Worm (Caenorhabditis elegans) whole organism, L1 larva: ENCODE data around the gene EEED8.13.

Source experiments
- C16A3.4 ChIP-seq: fragments of 150-350 bp; optimal IDR thresholded peaks from 2 replicates; lab custom pipeline; 2014; ENCODE audit warnings: missing biosample characterization, missing genetic modification characterization
- F16B12.6 ChIP-seq: fragments of 150-350 bp; optimal IDR thresholded peaks from 2 replicates; lab custom pipeline; 2014; ENCODE audit warnings: missing biosample characterization, missing genetic modification characterization
- Y116A8C.19 ChIP-seq: sonication (generic microtip); optimal IDR thresholded peaks from 2 replicates; lab custom pipeline; 2016; ENCODE audit warnings: missing compliant biosample characterization, missing genetic modification characterization, borderline replicate concordance
- aha-1 ChIP-seq: fragments of 150-350 bp; optimal IDR thresholded peaks from 2 replicates; lab custom pipeline; 2014; ENCODE audit warnings: missing biosample characterization, missing genetic modification characterization
- aly-2 ChIP-seq: fragments of 150-350 bp; optimal IDR thresholded peaks from 2 replicates; lab custom pipeline; 2014; ENCODE audit warnings: missing biosample characterization, missing genetic modification characterization
- ama-1 ChIP-seq: fragments of 150-350 bp; optimal IDR thresholded peaks from 2 replicates; lab custom pipeline; 2014
- blmp-1 ChIP-seq: fragments of 150-350 bp; optimal IDR thresholded peaks from 2 replicates; lab custom pipeline; 2014; ENCODE audit warnings: missing biosample characterization, missing genetic modification characterization
- ceh-63 ChIP-seq: fragments of 200-800 bp; sonication (Bioruptor generic); optimal IDR thresholded peaks from 2 replicates; lab custom pipeline; 2018; ENCODE audit warnings: mild to moderate bottlenecking, missing genetic modification characterization, missing compliant biosample characterization
- ceh-82 ChIP-seq, 3 experiments: fragments of 150-350 bp in 1 of 3; sonication (generic microtip) in 2 of 3; optimal IDR thresholded peaks; 2 replicates each; lab custom pipeline; 2014 to 2017; ENCODE audit warnings: missing biosample characterization in 3 of 3, missing genetic modification characterization in 3 of 3
- ceh-88 ChIP-seq: fragments of 200-800 bp; sonication (Bioruptor generic); IDR thresholded peaks from 2 replicates; pipeline ENCODE4 v1.3.6; 2022; ENCODE audit warnings: missing genetic modification characterization, missing compliant biosample characterization
- dpl-1 ChIP-seq, 3 experiments: fragments of 150-350 bp in 2 of 3; sonication (generic microtip) in 1 of 3; optimal IDR thresholded peaks; 2 replicates each; lab custom pipeline; 2014 to 2017; ENCODE audit warnings: missing biosample characterization in 3 of 3, missing genetic modification characterization in 3 of 3, missing genetic modification reagents in 3 of 3
- efl-1 ChIP-seq, 4 experiments: fragments of 150-350 bp; optimal IDR thresholded peaks in 3 of 4; peaks in 1 of 4; 1 replicate in 1 of 4; 2 replicates in 3 of 4; lab custom pipeline; 2014; ENCODE audit warnings: missing biosample characterization in 2 of 4, missing genetic modification characterization in 2 of 4, missing genetic modification reagents in 2 of 4
- efl-3 ChIP-seq: fragments of 200-800 bp; sonication (Bioruptor generic); optimal IDR thresholded peaks from 2 replicates; lab custom pipeline; 2018; ENCODE audit warnings: mild to moderate bottlenecking, missing genetic modification characterization, missing compliant biosample characterization
- egl-27 ChIP-seq, 2 experiments: fragments of 150-350 bp in 1 of 2; sonication (generic microtip); optimal IDR thresholded peaks; 3 replicates each; lab custom pipeline; 2017 to 2018; ENCODE audit warnings: missing biosample characterization in 2 of 2, missing genetic modification characterization in 2 of 2, missing genetic modification reagents in 2 of 2
- elt-2 ChIP-seq: sonication (generic microtip); optimal IDR thresholded peaks from 2 replicates; lab custom pipeline; 2016; ENCODE audit warnings: missing genetic modification characterization, mild to moderate bottlenecking, inconsistent platforms, missing compliant biosample characterization, missing genetic modification reagents
- fkh-10 ChIP-seq: sonication (generic microtip); optimal IDR thresholded peaks from 2 replicates; lab custom pipeline; 2017; ENCODE audit warnings: missing biosample characterization, missing genetic modification reagents, missing genetic modification characterization
- fos-1 ChIP-seq: fragments of 150-350 bp; optimal IDR thresholded peaks from 2 replicates; lab custom pipeline; 2014; ENCODE audit warnings: missing biosample characterization, missing genetic modification characterization
- hlh-4 ChIP-seq: sonication (generic microtip); optimal IDR thresholded peaks from 2 replicates; lab custom pipeline; 2016; ENCODE audit warnings: mild to moderate bottlenecking, missing genetic modification characterization, missing compliant biosample characterization
- irx-1 ChIP-seq: sonication (generic microtip); optimal IDR thresholded peaks from 2 replicates; lab custom pipeline; 2016; ENCODE audit warnings: missing genetic modification characterization, missing compliant biosample characterization
- isw-1 ChIP-seq: fragments of 200-800 bp; sonication (Bioruptor generic); IDR thresholded peaks from 2 replicates; pipeline ENCODE4 v1.3.6; 2022; ENCODE audit warnings: missing genetic modification characterization, missing compliant biosample characterization
- jun-1 ChIP-seq: fragments of 150-350 bp; optimal IDR thresholded peaks from 2 replicates; lab custom pipeline; 2014; ENCODE audit warnings: missing biosample characterization, missing genetic modification reagents, missing genetic modification characterization
- lin-15B ChIP-seq: fragments of 150-350 bp; sonication (generic microtip); optimal IDR thresholded peaks from 3 replicates; lab custom pipeline; 2014; ENCODE audit warnings: missing biosample characterization, missing genetic modification characterization
- lin-35 ChIP-seq, 2 experiments: fragments of 150-350 bp; optimal IDR thresholded peaks; 2 replicates each; lab custom pipeline; 2014; ENCODE audit warnings: missing biosample characterization in 2 of 2, missing genetic modification characterization in 2 of 2, missing genetic modification reagents in 2 of 2
- lin-39 ChIP-seq: fragments of 150-350 bp; optimal IDR thresholded peaks from 2 replicates; lab custom pipeline; 2014; ENCODE audit warnings: missing biosample characterization, missing genetic modification reagents, missing genetic modification characterization
- lir-3 ChIP-seq: sonication (generic microtip); optimal IDR thresholded peaks from 2 replicates; lab custom pipeline; 2016; ENCODE audit warnings: mild to moderate bottlenecking, missing genetic modification characterization, moderate library complexity, missing compliant biosample characterization; ENCODE audit not compliant: poor library complexity
- lsy-2 ChIP-seq, 2 experiments: fragments of 150-350 bp; optimal IDR thresholded peaks; 2 replicates each; lab custom pipeline; 2014; ENCODE audit warnings: missing biosample characterization in 2 of 2, missing genetic modification characterization in 2 of 2
- mab-9 ChIP-seq: fragments of 200-800 bp; sonication (Bioruptor generic); IDR thresholded peaks from 2 replicates; pipeline ENCODE4 v1.3.6; 2022; ENCODE audit warnings: missing genetic modification reagents, missing genetic modification characterization, missing compliant biosample characterization
- mdl-1 ChIP-seq, 2 experiments: fragments of 150-350 bp; optimal IDR thresholded peaks; 2 replicates each; lab custom pipeline; 2014 to 2017; ENCODE audit warnings: missing biosample characterization in 2 of 2, missing genetic modification characterization in 2 of 2, inconsistent platforms in 1 of 2
- mep-1 ChIP-seq: fragments of 150-350 bp; optimal IDR thresholded peaks from 2 replicates; lab custom pipeline; 2014; ENCODE audit warnings: missing biosample characterization, missing genetic modification characterization
- nhr-11 ChIP-seq: fragments of 150-350 bp; optimal IDR thresholded peaks from 2 replicates; lab custom pipeline; 2014; ENCODE audit warnings: missing biosample characterization, missing genetic modification characterization
- nhr-12 ChIP-seq: sonication (generic microtip); optimal IDR thresholded peaks from 2 replicates; lab custom pipeline; 2017; ENCODE audit warnings: missing biosample characterization, missing genetic modification characterization
- nhr-19 ChIP-seq: fragments of 200-800 bp; sonication (Bioruptor generic); conservative IDR thresholded peaks from 2 replicates; pipeline ENCODE4 v1.3.6; 2022; ENCODE audit warnings: missing genetic modification characterization, missing compliant biosample characterization
- nhr-47 ChIP-seq: sonication (generic microtip); optimal IDR thresholded peaks from 2 replicates; lab custom pipeline; 2016; ENCODE audit warnings: mild to moderate bottlenecking, missing genetic modification characterization, moderate library complexity, missing compliant biosample characterization
- nhr-84 ChIP-seq: sonication (generic microtip); optimal IDR thresholded peaks from 2 replicates; lab custom pipeline; 2017; ENCODE audit warnings: missing biosample characterization, missing genetic modification characterization
- nhr-85 ChIP-seq: sonication (generic microtip); peaks from one replicate; lab custom pipeline; 2016; ENCODE audit warnings: missing genetic modification characterization, inconsistent platforms, missing compliant biosample characterization
- nhr-90 ChIP-seq: sonication (generic microtip); optimal IDR thresholded peaks from 2 replicates; lab custom pipeline; 2016; ENCODE audit warnings: mild to moderate bottlenecking, missing genetic modification characterization, missing compliant biosample characterization; ENCODE audit not compliant: poor library complexity
- pag-3 ChIP-seq: sonication (generic microtip); optimal IDR thresholded peaks from 2 replicates; lab custom pipeline; 2017; ENCODE audit warnings: missing genetic modification characterization, mild to moderate bottlenecking, missing compliant biosample characterization, antibody characterized with exemption, borderline replicate concordance; ENCODE audit not compliant: insufficient read depth
- rnt-1 ChIP-seq: sonication (generic microtip); optimal IDR thresholded peaks from 2 replicates; lab custom pipeline; 2016; ENCODE audit warnings: mild to moderate bottlenecking, missing genetic modification characterization, moderate library complexity, missing compliant biosample characterization
- skn-1 ChIP-seq: fragments of 150-350 bp; optimal IDR thresholded peaks from 2 replicates; lab custom pipeline; 2014; ENCODE audit warnings: missing biosample characterization, missing genetic modification characterization
- snpc-4 ChIP-seq: fragments of 150-350 bp; optimal IDR thresholded peaks from 2 replicates; lab custom pipeline; 2014; ENCODE audit warnings: missing biosample characterization, missing genetic modification characterization
- sox-4 ChIP-seq: sonication (generic microtip); optimal IDR thresholded peaks from 2 replicates; lab custom pipeline; 2016; ENCODE audit warnings: missing genetic modification characterization, missing compliant biosample characterization
- sptf-1 ChIP-seq: fragments of 150-350 bp; optimal IDR thresholded peaks from 2 replicates; lab custom pipeline; 2014; ENCODE audit warnings: missing biosample characterization, missing genetic modification characterization
- sup-37 ChIP-seq: fragments of 200-800 bp; sonication (Bioruptor generic); optimal IDR thresholded peaks from 2 replicates; lab custom pipeline; 2018; ENCODE audit warnings: mild to moderate bottlenecking, missing genetic modification characterization, missing compliant biosample characterization
- tbx-2 ChIP-seq: sonication (generic microtip); optimal IDR thresholded peaks from 2 replicates; lab custom pipeline; 2016; ENCODE audit warnings: missing genetic modification characterization, missing compliant biosample characterization
- unc-86 ChIP-seq: sonication (generic microtip); optimal IDR thresholded peaks from 2 replicates; lab custom pipeline; 2016; ENCODE audit warnings: missing genetic modification characterization, missing compliant biosample characterization
- unc-98 ChIP-seq: fragments of 200-800 bp; sonication (Bioruptor generic); IDR thresholded peaks from 2 replicates; pipeline ENCODE4 v1.3.6; 2022; ENCODE audit warnings: missing genetic modification characterization, missing compliant biosample characterization
- vab-15 ChIP-seq: sonication (generic microtip); optimal IDR thresholded peaks from 2 replicates; lab custom pipeline; 2017; ENCODE audit warnings: missing genotype, mild to moderate bottlenecking, missing genetic modification characterization, missing compliant biosample characterization
- xbp-1 ChIP-seq: sonication (generic microtip); optimal IDR thresholded peaks from 2 replicates; lab custom pipeline; 2016; ENCODE audit warnings: missing genetic modification characterization, missing compliant biosample characterization
- zag-1 ChIP-seq: fragments of 150-350 bp; optimal IDR thresholded peaks from 2 replicates; lab custom pipeline; 2014; ENCODE audit warnings: missing biosample characterization, missing genetic modification characterization
- ztf-4 ChIP-seq: fragments of 150-350 bp; optimal IDR thresholded peaks from 2 replicates; lab custom pipeline; 2014; ENCODE audit warnings: missing biosample characterization, missing genetic modification characterization

EEED8.13 gene

ce11 chrII:5389831-5390323 is 22.5 kb downstream of the EEED8.13 start, which contains the start of gene ndx-6 (continued):
- TF ChIP-seq egl-27 (tag; optimal IDR thresholded peaks at IDR 0.05; lab: Kevin White, UChicago) (no peak), lin-39 (peak; percentile 65), unc-86 (tag; lab: Kevin White, UChicago) (peak; percentile 76), skn-1 (tag; lab: Kevin White, UChicago) (peak; percentile 82), fos-1 (peak; percentile 76), zag-1 (tag; lab: Kevin White, UChicago) (no peak), fkh-10 (GFP tag; lab: Kevin White, UChicago) (peak; percentile 46), lin-35 (GFP tag; optimal IDR thresholded peaks at IDR 0.05; lab: Kevin White, UChicago) (peak; percentile 99 to 100), nhr-12 (tag; lab: Kevin White, UChicago) (no peak), nhr-84 (no peak), nhr-11 (tag; lab: Kevin White, UChicago) (peak; percentile 64), lir-3 (tag; lab: Kevin White, UChicago) (peak; percentile 62), aha-1 (tag; lab: Kevin White, UChicago) (no peak), rnt-1 (tag; lab: Kevin White, UChicago) (peak; percentile 93), blmp-1 (tag; lab: Kevin White, UChicago) (peak; percentile 81), efl-3 (GFP tag; lab: Kevin White, UChicago) (no peak), C16A3.4 (tag; lab: Kevin White, UChicago) (peak; percentile 90), F16B12.6 (tag; lab: Kevin White, UChicago) (peak; percentile 67), mdl-1 (tag; optimal IDR thresholded peaks at IDR 0.05; lab: Kevin White, UChicago) (peak in 1 of 2 experiments; percentile 65), lin-15B (tag; lab: Kevin White, UChicago) (peak; percentile 59), irx-1 (tag; lab: Kevin White, UChicago) (peak; percentile 47), xbp-1 (tag; lab: Kevin White, UChicago) (peak; percentile 88), efl-1 (optimal IDR thresholded peaks at IDR 0.05; lab: Kevin White, UChicago) (peak; percentile 92 to 99), efl-1 (GFP tag; optimal IDR thresholded peaks at IDR 0.05 in 1 of 2; lab: Kevin White, UChicago) (peak; percentile 98 to 100), mep-1 (tag; lab: Kevin White, UChicago) (peak; percentile 92), nhr-85 (tag; lab: Kevin White, UChicago) (peak; percentile 93), isw-1 (GFP tag; lab: Robert Waterston, UW) (peak; percentile 74), nhr-90 (tag; lab: Kevin White, UChicago) (peak; percentile 88), mab-9 (GFP tag; lab: Robert Waterston, UW) (peak; percentile 39; the same call in 1 of the 2 replicates), aly-2 (peak; percentile 82), vab-15 (no peak), ztf-4 (tag; lab: Kevin White, UChicago) (peak; percentile 76), elt-2 (tag; lab: Kevin White, UChicago) (peak; percentile 86), jun-1 (tag; lab: Kevin White, UChicago) (peak; percentile 80), ceh-63 (no peak), tbx-2 (tag; lab: Kevin White, UChicago) (peak; percentile 83), nhr-19 (GFP tag; lab: Robert Waterston, UW) (peak; percentile 87), ama-1 (lab: Kevin White, UChicago) (peak; percentile 75), snpc-4 (peak; percentile 78), ceh-88 (GFP tag; lab: Robert Waterston, UW) (no peak), sox-4 (tag; lab: Kevin White, UChicago) (peak; percentile 32), lsy-2 (tag; optimal IDR thresholded peaks at IDR 0.05; lab: Kevin White, UChicago) (peak; percentile 90 to 92), Y116A8C.19 (tag; lab: Kevin White, UChicago) (no peak), sup-37 (GFP tag; lab: Kevin White, UChicago) (no peak), hlh-4 (tag; lab: Kevin White, UChicago) (no peak), pag-3 (no peak), sptf-1 (tag; lab: Kevin White, UChicago) (no peak), ceh-82 (tag; optimal IDR thresholded peaks at IDR 0.05; lab: Kevin White, UChicago) (peak; percentile 81 to 88 (median 84)), unc-98 (no peak), dpl-1 (GFP tag; optimal IDR thresholded peaks at IDR 0.05; lab: Kevin White, UChicago) (peak; percentile 99), nhr-47 (tag; lab: Kevin White, UChicago) (peak; percentile 90)
- TF ChIP-seq, all 84 proteins: peak for 53
